In the genomic region with DNA sequence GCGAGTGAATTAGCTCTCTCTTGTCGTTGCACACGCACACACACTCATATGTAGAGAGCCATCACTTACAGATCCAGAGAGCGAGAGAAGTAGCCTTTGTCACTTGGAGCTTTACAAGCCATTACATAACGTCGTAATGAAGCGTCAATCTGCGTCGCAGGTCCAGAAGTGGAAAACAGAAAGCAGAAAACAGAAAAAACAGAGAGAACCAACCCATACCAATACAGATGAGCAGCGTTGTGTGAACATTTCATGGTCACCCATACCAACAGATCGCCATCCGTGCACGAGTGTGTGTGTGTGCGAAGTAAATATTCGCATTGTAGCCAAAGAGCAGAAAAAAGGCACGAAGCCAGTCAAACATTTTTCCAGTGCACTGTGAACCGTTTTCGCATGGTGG, we compare ENCODE assay signal across 2 fruit fly cellular contexts.
A peak's percentile ranks its signal among the peaks of the same experiment; 100 is the strongest.
TF ChIP-seq lines count a peak whose summit lies in the region.

No protein-coding gene starts in this region.

TF ChIP-seq in whole organism, embryonic, 481 proteins besides CTCF, POLR2A, EP300 and RAD21 (continued from another document):
- TF ChIP-seq bsh (GFP tag; optimal IDR thresholded peaks at IDR 0.05; lab: Kevin White, UChicago), result peak in 1 of 2 experiments; percentile 40
- TF ChIP-seq Med (GFP tag; lab: Kevin White, UChicago), result peak; percentile 28
- TF ChIP-seq mirr (GFP tag; optimal IDR thresholded peaks at IDR 0.05; lab: Kevin White, UChicago), result peak; percentile 7
- TF ChIP-seq CG14965 (GFP tag; optimal IDR thresholded peaks at IDR 0.05; lab: Kevin White, UChicago; ENCODE audit: borderline replicate concordance), result no peak
- TF ChIP-seq z (GFP tag; IDR thresholded peaks at IDR 0.05; lab: Robert Waterston, UW), result no peak
- TF ChIP-seq kah (GFP tag; optimal IDR thresholded peaks at IDR 0.05; lab: Kevin White, UChicago), result no peak
TF ChIP-seq in whole organism, embryonic: peak in this region for 15.

TF ChIP-seq in whole organism, prepupa, 60 proteins besides CTCF, POLR2A, EP300 and RAD21 (continued from another document):
- TF ChIP-seq Eip75B (GFP tag; optimal IDR thresholded peaks at IDR 0.05; lab: Kevin White, UChicago) (no peak), fkh (GFP tag; optimal IDR thresholded peaks at IDR 0.05; lab: Kevin White, UChicago) (peak; percentile 13), Eip93F (GFP tag; optimal IDR thresholded peaks at IDR 0.05; lab: Kevin White, UChicago) (no peak), pdm3 (GFP tag; optimal IDR thresholded peaks at IDR 0.05; lab: Kevin White, UChicago) (peak; percentile 2), CG11294 (GFP tag; IDR thresholded peaks at IDR 0.05; lab: Robert Waterston, UW) (no peak), cyc (GFP tag; optimal IDR thresholded peaks at IDR 0.05; lab: Kevin White, UChicago) (no peak), esn (GFP tag; optimal IDR thresholded peaks at IDR 0.05; lab: Kevin White, UChicago) (no peak), CG6163 (GFP tag; IDR thresholded peaks at IDR 0.05; lab: Robert Waterston, UW) (peak; percentile 50; the same call in 1 of the 3 replicates), Ets21C (GFP tag; optimal IDR thresholded peaks at IDR 0.05; lab: Kevin White, UChicago) (no peak), dsx (GFP tag; optimal IDR thresholded peaks at IDR 0.05; lab: Kevin White, UChicago; ENCODE audit: poor library complexity, severe bottlenecking) (peak; percentile 46), svp (GFP tag; lab: Kevin White, UChicago) (peak; percentile 76), CG7368 (GFP tag; optimal IDR thresholded peaks at IDR 0.05; lab: Kevin White, UChicago) (peak; percentile 11), salr (GFP tag; optimal IDR thresholded peaks at IDR 0.05; lab: Kevin White, UChicago) (no peak), OdsH (GFP tag; optimal IDR thresholded peaks at IDR 0.05; lab: Kevin White, UChicago) (peak; percentile 10), CG4318 (GFP tag; optimal IDR thresholded peaks at IDR 0.05; lab: Kevin White, UChicago) (no peak), topi (GFP tag; optimal IDR thresholded peaks at IDR 0.05; lab: Kevin White, UChicago) (no peak), ss (GFP tag; optimal IDR thresholded peaks at IDR 0.05; lab: Kevin White, UChicago) (peak; percentile 64 to 73), fd85E (GFP tag; optimal IDR thresholded peaks at IDR 0.05; lab: Kevin White, UChicago) (no peak), CG6808 (GFP tag; optimal IDR thresholded peaks at IDR 0.05; lab: Kevin White, UChicago) (peak; percentile 51), CG11902 (GFP tag; optimal IDR thresholded peaks at IDR 0.05; lab: Kevin White, UChicago) (no peak), CG8119 (GFP tag; IDR thresholded peaks at IDR 0.05; lab: Robert Waterston, UW) (no peak)
